Worm (Caenorhabditis elegans) whole organism, L2 larva: Measurements from ENCODE around the gene C09B8.8.

Experiments
- ceh-16 ChIP-seq: fragments of 150-350 bp; optimal IDR thresholded peaks from 2 replicates; lab custom pipeline; 2014; ENCODE audit warnings: missing biosample characterization, missing genetic modification characterization
- mdl-1 ChIP-seq, 2 experiments: fragments of 150-350 bp in 1 of 2; sonication (generic microtip) in 1 of 2; optimal IDR thresholded peaks; 2 replicates each; lab custom pipeline; 2017; ENCODE audit warnings: missing biosample characterization in 2 of 2, missing genetic modification characterization in 2 of 2
- nhr-77 ChIP-seq: fragments of 150-350 bp; optimal IDR thresholded peaks from 2 replicates; lab custom pipeline; 2014; ENCODE audit warnings: missing biosample characterization, missing genetic modification characterization
- skn-1 ChIP-seq: sonication (generic microtip); optimal IDR thresholded peaks from 2 replicates; lab custom pipeline; 2017; ENCODE audit warnings: missing biosample characterization, missing genetic modification characterization

DNA sequence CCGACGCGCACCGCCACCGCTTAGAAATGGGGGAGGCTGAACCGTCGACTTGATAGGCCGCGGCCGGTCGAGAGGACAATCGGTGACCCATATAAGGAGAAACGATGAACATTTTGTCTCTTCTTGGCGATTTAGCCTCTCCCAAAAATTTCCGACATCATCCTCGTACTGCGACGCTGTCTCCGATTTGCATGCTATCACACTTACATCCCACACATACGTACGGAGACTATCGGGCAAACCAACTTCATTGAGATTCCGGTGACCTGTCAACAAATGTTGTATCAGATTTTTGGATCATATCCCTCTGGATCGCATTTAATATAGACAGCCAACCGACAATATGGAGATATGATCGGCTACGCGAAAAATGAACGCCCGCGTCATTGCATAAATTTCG, 51.3 kb downstream of the C09B8.8 start:
- no peak for TF ChIP-seq ceh-16 (tag; lab: Kevin White, UChicago)
- no peak for TF ChIP-seq nhr-77 (tag; lab: Kevin White, UChicago)
- no peak for TF ChIP-seq skn-1 (tag; lab: Kevin White, UChicago)
- TF ChIP-seq mdl-1 (tag; optimal IDR thresholded peaks at IDR 0.05; lab: Kevin White, UChicago): no peak
